Fruit fly (Drosophila melanogaster): Measurements from ENCODE around the gene Cdc6.

Gene Cdc6

DNA sequence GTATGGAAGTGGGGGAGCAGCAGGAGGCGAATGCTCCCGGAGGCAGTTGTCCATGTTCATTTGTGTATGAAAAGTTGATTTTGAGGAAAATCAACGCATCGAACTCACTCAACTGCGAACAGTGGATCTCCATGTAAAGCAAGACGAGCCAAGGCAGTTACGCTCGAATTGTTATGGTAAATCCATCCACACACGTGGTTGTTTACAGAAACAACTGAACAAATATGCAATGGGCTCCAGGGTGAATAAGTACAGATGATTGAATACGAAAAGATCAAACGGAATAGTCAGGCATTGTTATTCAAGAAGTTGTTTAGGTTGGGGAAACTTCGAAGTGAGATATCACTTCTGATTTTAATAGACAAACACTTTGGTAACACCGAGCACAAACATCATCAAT is 49.8 kb downstream of the Cdc6 start:
- TF ChIP-seq CG17806 (tag; optimal IDR thresholded peaks at IDR 0.05) (no peak), fd96Ca (GFP tag; IDR thresholded peaks at IDR 0.05) (no peak), CG4496 (GFP tag; IDR thresholded peaks at IDR 0.05) (no peak), CG8159 (tag; optimal IDR thresholded peaks at IDR 0.05) (no peak), Ets98B (GFP tag; IDR thresholded peaks at IDR 0.05) (no peak), CG15710 (tag; optimal IDR thresholded peaks at IDR 0.05) (no peak), CG13204 (GFP tag; optimal IDR thresholded peaks at IDR 0.05) (no peak)

DNA sequence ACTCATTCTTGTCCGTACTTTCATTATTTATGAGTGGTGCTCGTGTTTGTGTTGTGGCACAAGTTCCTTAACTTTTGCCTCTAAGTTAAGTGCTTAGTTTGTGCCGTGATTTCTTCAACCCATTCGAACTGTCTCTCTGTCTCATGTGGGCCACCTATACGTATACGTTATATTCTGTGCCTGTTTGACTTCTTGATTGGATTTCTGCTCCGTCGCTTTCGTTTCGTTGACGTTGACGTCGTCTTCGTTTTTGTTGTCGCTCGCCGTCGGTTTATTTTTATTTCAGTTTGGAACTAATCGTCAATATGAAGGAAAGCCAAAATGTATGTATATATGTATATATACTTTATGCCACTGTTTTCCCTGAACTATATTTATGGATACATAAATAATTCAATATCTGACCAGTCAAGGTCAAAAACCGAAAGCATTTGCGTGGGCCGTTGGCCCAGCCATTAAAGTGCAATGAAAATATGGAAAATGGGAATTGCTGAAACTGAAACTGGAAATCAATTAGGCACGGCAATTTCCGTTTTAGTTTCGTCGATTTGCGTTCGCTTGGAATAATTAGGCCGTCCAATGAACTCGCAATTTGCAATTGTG is 51.7 kb downstream of the Cdc6 start:
- no peak for TF ChIP-seq EcR (GFP tag; optimal IDR thresholded peaks at IDR 0.05)
- TF ChIP-seq D1 (tag; optimal IDR thresholded peaks at IDR 0.05) = no peak
- no peak for TF ChIP-seq CG10348 (GFP tag; IDR thresholded peaks at IDR 0.05)
- no peak for TF ChIP-seq CG9948 (tag; optimal IDR thresholded peaks at IDR 0.05)
- no peak for TF ChIP-seq CG13204 (GFP tag; optimal IDR thresholded peaks at IDR 0.05)
- no peak for TF ChIP-seq CG32121 (GFP tag; IDR thresholded peaks at IDR 0.05)
- TF ChIP-seq CG17806 (tag; optimal IDR thresholded peaks at IDR 0.05) = no peak
- no peak for TF ChIP-seq CG34367 (tag; optimal IDR thresholded peaks at IDR 0.05)

Data from whole organism, pupa.